Worm (Caenorhabditis elegans) whole organism, L4 larva: Measurements from ENCODE around the gene srz-44.

ENCODE experiments used
- ZK546.5 ChIP-seq, 2 experiments: sonication (generic microtip); optimal IDR thresholded peaks; 2 replicates each; lab custom pipeline; 2017; ENCODE audit warnings: missing biosample characterization in 2 of 2, missing genetic modification characterization in 2 of 2
- ztf-11 ChIP-seq: fragments of 150-350 bp; optimal IDR thresholded peaks from 2 replicates; lab custom pipeline; 2014; ENCODE audit warnings: missing biosample characterization, missing genetic modification characterization

DNA sequence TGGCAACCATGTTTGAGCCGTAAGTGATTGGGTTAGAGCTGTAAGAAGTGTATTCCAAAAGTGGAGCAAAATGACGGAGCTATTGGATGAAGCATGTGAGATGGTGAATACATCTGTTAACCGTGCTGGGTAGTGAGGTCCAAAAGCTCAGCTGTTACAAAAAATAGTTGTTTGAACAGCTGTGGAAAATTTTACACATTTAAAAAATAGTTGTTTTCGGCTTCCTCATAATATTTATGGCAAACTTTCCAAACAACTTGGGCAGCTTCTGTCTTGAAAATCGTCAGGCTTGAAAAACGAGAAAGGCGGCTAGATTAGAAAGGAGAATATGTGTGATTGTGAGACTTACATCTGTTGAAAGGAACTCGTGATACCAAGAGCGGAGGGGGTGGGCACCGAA is 33.7 kb downstream of the srz-44 start, which contains the start of gene fbxa-154:
- TF ChIP-seq ztf-11 (tag; lab: Kevin White, UChicago): no peak
- no peak for TF ChIP-seq ZK546.5 (tag; optimal IDR thresholded peaks at IDR 0.05; lab: Kevin White, UChicago)
